Worm (Caenorhabditis elegans): Measurements from ENCODE around the gene C49F5.3.

DNA sequence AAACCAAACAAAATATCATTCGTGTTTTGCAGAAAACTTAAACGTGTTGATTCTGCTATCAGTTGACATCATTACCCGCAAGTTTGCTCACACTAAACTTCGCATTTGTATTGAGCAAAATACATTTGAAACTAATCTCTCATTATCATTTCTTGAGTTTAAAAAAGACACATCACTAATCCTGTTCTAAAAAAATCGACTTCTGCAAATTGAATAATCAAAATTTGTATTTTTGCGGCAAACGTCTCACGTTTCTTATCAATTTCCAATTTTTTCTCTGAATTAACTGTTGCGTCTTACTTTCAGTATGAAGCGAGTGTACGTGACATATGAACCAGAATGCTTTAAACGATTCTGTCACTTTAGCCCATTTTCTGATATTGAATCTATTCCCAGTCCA is 23.6 kb downstream of the C49F5.3 start, which contains the start of gene C49F5.8:
- TF ChIP-seq nhr-28 (tag; optimal IDR thresholded peaks at IDR 0.05) (no peak), ces-1 (GFP tag; optimal IDR thresholded peaks at IDR 0.05) (no peak), ham-2 (GFP tag; optimal IDR thresholded peaks at IDR 0.05) (no peak), mep-1 (tag; optimal IDR thresholded peaks at IDR 0.05) (no peak), elt-3 (tag; optimal IDR thresholded peaks at IDR 0.05) (no peak)

Measured in whole organism, mixed stage, embryonic.